Comparison of ENCODE assay signal across 1 fruit fly cellular context in genomic region chr3R:17081359-17081935, dm6.
TF ChIP-seq lines count a peak whose summit lies in the region.

No protein-coding gene starts in this region.

TF ChIP-seq in whole organism, embryonic, 481 proteins besides CTCF, POLR2A, EP300 and RAD21 (continued from another document):
- TF ChIP-seq D19A (tag; optimal IDR thresholded peaks at IDR 0.05; lab: Kevin White, UChicago) = peak; percentile 94
- TF ChIP-seq PHDP (tag; optimal IDR thresholded peaks at IDR 0.05; lab: Kevin White, UChicago) = peak; percentile 12
- peak; percentile 12 for TF ChIP-seq fd96Cb (tag; optimal IDR thresholded peaks at IDR 0.05; lab: Kevin White, UChicago)
- TF ChIP-seq CG31441 (GFP tag; IDR thresholded peaks at IDR 0.05; lab: Robert Waterston, UW) = peak; percentile 54; the same call in 1 of the 2 replicates
- no peak for TF ChIP-seq CG14441 (GFP tag; IDR thresholded peaks at IDR 0.05; lab: Robert Waterston, UW)
- TF ChIP-seq CG4707 (GFP tag; optimal IDR thresholded peaks at IDR 0.05; lab: Kevin White, UChicago) = no peak
- no peak for TF ChIP-seq Dll (GFP tag; IDR thresholded peaks at IDR 0.05; lab: Robert Waterston, UW; ENCODE audit: partially characterized antibody)
- no peak for TF ChIP-seq Dip3 (GFP tag; optimal IDR thresholded peaks at IDR 0.05; lab: Kevin White, UChicago)
- TF ChIP-seq ro (GFP tag; IDR thresholded peaks at IDR 0.05; lab: Robert Waterston, UW) = no peak
- TF ChIP-seq CG43689 (GFP tag; IDR thresholded peaks at IDR 0.05; lab: Robert Waterston, UW) = no peak
- no peak for TF ChIP-seq hb (GFP tag; IDR thresholded peaks at IDR 0.05; lab: Robert Waterston, UW; ENCODE audit: partially characterized antibody)
- TF ChIP-seq kni (GFP tag; optimal IDR thresholded peaks at IDR 0.05; lab: Kevin White, UChicago) = no peak
- peak; percentile 32 for TF ChIP-seq dmrt11E (tag; optimal IDR thresholded peaks at IDR 0.05; lab: Kevin White, UChicago)
- TF ChIP-seq Six4 (GFP tag; optimal IDR thresholded peaks at IDR 0.05; lab: Kevin White, UChicago) = no peak
- TF ChIP-seq CG1792 (GFP tag; optimal IDR thresholded peaks at IDR 0.05; lab: Kevin White, UChicago) = no peak
- no peak for TF ChIP-seq CG3726 (GFP tag; IDR thresholded peaks at IDR 0.05; lab: Robert Waterston, UW)
- TF ChIP-seq bsh (GFP tag; optimal IDR thresholded peaks at IDR 0.05; lab: Kevin White, UChicago) = peak; percentile 51 to 60
- TF ChIP-seq CG6765 (GFP tag; optimal IDR thresholded peaks at IDR 0.05; lab: Kevin White, UChicago) = no peak
- TF ChIP-seq CG6654 (GFP tag; optimal IDR thresholded peaks at IDR 0.05; lab: Kevin White, UChicago) = no peak
- TF ChIP-seq CG8924 (tag; optimal IDR thresholded peaks at IDR 0.05; lab: Kevin White, UChicago) = no peak
- no peak for TF ChIP-seq Dek (tag; optimal IDR thresholded peaks at IDR 0.05; lab: Kevin White, UChicago)
- no peak for TF ChIP-seq chif (GFP tag; optimal IDR thresholded peaks at IDR 0.05; lab: Kevin White, UChicago)
- no peak for TF ChIP-seq stc (GFP tag; IDR thresholded peaks at IDR 0.05; lab: Robert Waterston, UW)
- TF ChIP-seq ash1 (GFP tag; optimal IDR thresholded peaks at IDR 0.05; lab: Kevin White, UChicago) = no peak
TF ChIP-seq in whole organism, embryonic: peak in this region for 42.
